Worm (Caenorhabditis elegans): Measurements from ENCODE around the gene eef-1G.

eef-1G gene

DNA sequence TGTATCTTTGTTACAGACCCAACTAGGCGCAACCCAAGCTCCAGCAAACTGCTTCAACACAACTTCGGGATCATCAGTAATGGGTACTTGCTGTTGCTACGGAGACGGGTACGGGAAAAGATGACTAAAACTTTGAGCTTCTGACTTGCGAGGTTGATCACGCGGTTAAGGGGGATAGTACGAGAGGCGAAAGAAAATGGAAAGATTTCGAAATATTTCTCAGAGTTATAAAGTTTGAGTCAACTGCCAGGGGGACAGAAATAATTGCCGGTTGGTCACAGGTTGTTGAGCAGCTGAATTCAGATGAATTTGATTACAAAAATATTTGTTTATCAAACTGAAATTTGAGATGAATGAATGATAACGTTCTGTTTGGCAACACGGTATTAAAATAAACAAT lies 39.9 kb upstream of the eef-1G start:
- TF ChIP-seq mec-3 (tag; optimal IDR thresholded peaks at IDR 0.05; ENCODE audit: borderline replicate concordance) (no peak), sox-4 (tag; optimal IDR thresholded peaks at IDR 0.05) (no peak), ceh-45 (GFP tag; IDR thresholded peaks at IDR 0.05) (no peak), T23F11.4 (GFP tag; optimal IDR thresholded peaks at IDR 0.05) (no peak), fkh-6 (tag; optimal IDR thresholded peaks at IDR 0.05) (no peak), hlh-15 (tag; optimal IDR thresholded peaks at IDR 0.05) (no peak), ceh-30 (tag; optimal IDR thresholded peaks at IDR 0.05) (no peak), ceh-24 (tag; optimal IDR thresholded peaks at IDR 0.05) (no peak), zip-5 (tag; optimal IDR thresholded peaks at IDR 0.05) (no peak), fax-1 (tag; optimal IDR thresholded peaks at IDR 0.05) (no peak), pag-3 (tag; optimal IDR thresholded peaks at IDR 0.05; ENCODE audit: borderline replicate concordance) (no peak)

DNA sequence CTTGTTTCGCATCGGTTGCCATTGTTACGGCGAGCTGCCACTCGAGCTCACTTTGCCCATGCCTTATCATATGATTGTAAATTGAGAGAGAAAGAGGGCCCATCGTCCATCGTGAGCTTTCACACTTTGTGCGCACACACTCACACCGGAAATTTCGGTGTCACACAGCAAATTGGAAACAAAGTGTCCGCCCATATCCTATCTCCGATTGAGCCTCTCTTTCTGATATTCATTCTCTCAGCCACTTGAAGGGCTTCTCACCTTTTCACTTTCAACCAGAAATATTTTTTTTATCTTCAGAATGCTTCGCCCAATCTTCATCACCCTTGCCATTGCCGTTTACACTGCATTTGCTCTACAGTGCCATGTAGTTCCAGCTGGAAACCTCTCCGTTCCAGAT lies 36.0 kb upstream of the eef-1G start, which contains the start of gene F58B4.3:
F58B4.3 (plus strand) TSS at position 301 of the 400 bp plus-strand sequence.
- no peak for TF ChIP-seq unc-55 (GFP tag; optimal IDR thresholded peaks at IDR 0.05)

DNA sequence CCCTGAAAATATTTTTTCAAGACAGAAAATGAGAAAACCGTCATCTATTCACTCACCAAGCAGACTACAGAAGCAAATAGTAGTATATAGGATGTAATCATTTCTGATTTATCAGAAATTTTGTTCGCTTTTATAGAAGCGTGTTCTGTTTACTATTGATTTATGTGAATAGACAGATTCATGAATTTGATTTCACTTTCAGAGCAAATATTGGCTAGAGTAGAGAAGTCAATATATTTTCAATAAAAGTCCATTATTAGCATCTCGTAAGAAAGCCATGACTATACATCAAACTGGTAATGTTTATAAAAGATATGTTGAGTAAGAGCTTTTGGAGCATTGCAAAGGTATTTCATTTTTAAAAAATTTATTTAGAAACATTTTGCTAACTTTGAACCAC lies 34.3 kb upstream of the eef-1G start, which contains the start of gene scvp-1:
scvp-1 (minus strand) TSS at position 101 of the 400 bp plus-strand sequence.
- TF ChIP-seq ceh-19 (GFP tag; optimal IDR thresholded peaks at IDR 0.05) (no peak), ets-4 (tag; optimal IDR thresholded peaks at IDR 0.05) (no peak), pat-9 (tag; optimal IDR thresholded peaks at IDR 0.05) (no peak), fax-1 (tag; optimal IDR thresholded peaks at IDR 0.05) (no peak), hlh-30 (tag; optimal IDR thresholded peaks at IDR 0.05; ENCODE audit: insufficient read depth) (no peak), eyg-1 (tag; optimal IDR thresholded peaks at IDR 0.05) (no peak), pax-1 (tag; optimal IDR thresholded peaks at IDR 0.05) (no peak), K09A11.1 (tag; optimal IDR thresholded peaks at IDR 0.05; ENCODE audit: insufficient read depth) (no peak), hlh-13 (GFP tag; optimal IDR thresholded peaks at IDR 0.05) (no peak), Y22D7AL.16 (tag; optimal IDR thresholded peaks at IDR 0.05) (no peak), elt-4 (tag; optimal IDR thresholded peaks at IDR 0.05) (no peak)

DNA sequence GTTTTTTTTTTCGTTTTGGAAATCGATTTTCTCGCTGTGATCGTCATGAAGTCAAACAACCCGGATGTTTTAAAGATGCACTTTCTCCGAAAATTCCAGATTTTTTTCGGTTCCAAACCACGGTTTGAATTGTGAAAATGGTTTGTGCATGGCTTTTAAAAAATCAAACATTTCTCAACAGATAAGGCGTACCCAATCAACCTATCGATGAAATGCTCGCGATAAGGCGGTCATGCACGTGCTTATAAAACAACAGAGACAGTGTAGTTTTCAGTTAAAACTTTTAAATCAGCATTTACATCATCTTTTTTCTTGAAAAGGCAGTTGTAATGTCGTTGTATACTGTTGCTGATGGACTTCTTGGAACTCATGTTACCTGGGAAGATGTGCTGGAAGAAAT lies 33.1 kb upstream of the eef-1G start, which contains the start of gene F58B4.5:
F58B4.5 (plus strand) TSS at position 283 of the 400 bp plus-strand sequence.
- TF ChIP-seq elt-2 (tag; optimal IDR thresholded peaks at IDR 0.05) (peak; percentile 63), syd-9 (tag; optimal IDR thresholded peaks at IDR 0.05) (no peak)

DNA sequence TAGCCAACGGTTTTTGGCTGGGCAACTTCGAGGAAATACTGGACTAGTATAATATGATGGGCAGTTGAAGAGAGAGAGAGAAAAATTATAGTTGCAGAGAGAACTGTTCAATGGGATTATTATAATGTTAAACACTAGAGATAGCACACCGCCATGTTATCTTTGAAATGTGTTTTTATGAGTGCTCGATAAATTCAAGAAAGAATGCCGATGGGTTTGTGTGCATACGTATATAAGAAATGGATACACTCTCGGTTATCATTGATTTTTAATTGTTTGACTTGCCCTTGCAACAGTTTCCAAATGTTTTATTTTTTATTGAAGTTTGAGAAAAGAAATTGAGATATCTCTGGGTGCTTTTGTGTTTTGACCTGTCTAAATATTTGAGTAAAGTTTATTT lies 28.8 kb upstream of the eef-1G start, which contains the start of gene F17C11.12:
F17C11.12 (minus strand) TSS at position 240 of the 400 bp plus-strand sequence.
- TF ChIP-seq elt-2 (tag; optimal IDR thresholded peaks at IDR 0.05) (peak; percentile 44), nhr-11 (tag; optimal IDR thresholded peaks at IDR 0.05) (no peak)

DNA sequence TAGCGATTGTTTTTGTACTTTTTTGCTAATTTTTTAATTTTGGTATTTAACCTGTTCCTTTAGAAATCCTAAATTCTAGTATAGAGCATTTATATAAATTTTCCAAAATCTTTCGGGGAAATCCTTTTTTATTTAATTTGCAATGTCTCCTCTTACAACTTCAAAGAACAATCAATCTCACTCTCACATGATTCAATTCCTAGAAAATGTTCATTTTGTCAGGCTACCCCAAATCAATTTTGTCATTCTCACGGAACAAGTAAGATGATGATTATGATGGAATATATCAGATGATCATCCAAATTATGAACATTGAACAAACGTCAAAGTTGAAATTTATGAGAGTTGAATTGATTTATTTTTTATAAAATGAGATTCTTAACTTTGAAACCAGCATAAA lies 28.2 kb upstream of the eef-1G start:
- TF ChIP-seq ceh-34 (tag; optimal IDR thresholded peaks at IDR 0.05) (no peak), pha-4 (tag; optimal IDR thresholded peaks at IDR 0.05) (no peak), hlh-6 (tag; optimal IDR thresholded peaks at IDR 0.05) (no peak), T23F11.4 (GFP tag; optimal IDR thresholded peaks at IDR 0.05) (no peak), dve-1 (tag; optimal IDR thresholded peaks at IDR 0.05) (no peak), nfya-1 (tag; optimal IDR thresholded peaks at IDR 0.05) (no peak)

DNA sequence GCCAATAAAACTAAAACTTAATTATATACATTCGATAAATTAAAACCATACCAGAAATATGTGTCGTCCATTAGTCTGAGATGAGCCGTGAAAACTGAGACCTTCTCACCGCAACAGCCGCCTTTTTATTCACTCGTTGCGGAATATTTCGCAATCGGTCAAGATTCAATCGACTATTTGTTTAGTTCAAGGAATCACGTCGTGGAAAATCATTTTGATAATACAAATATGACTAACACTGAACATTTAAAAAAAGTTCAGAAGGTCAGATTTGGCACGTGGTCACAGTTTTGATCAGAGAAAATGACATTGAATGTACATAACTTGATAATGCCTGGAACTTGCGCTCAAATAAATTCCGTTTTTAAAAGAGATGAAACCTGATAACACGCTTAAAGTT lies 26.8 kb upstream of the eef-1G start, which contains the start of gene F17C11.11:
F17C11.11 (minus strand) TSS at position 79 of the 400 bp plus-strand sequence.
- TF ChIP-seq ceh-6 (GFP tag; optimal IDR thresholded peaks at IDR 0.05) (no peak), ahr-1 (tag; optimal IDR thresholded peaks at IDR 0.05) (no peak), fkh-10 (GFP tag; optimal IDR thresholded peaks at IDR 0.05) (no peak), pros-1 (tag; optimal IDR thresholded peaks at IDR 0.05) (no peak), lin-11 (tag; optimal IDR thresholded peaks at IDR 0.05) (no peak), K09A11.1 (tag; optimal IDR thresholded peaks at IDR 0.05; ENCODE audit: insufficient read depth) (no peak), pax-1 (tag; optimal IDR thresholded peaks at IDR 0.05) (no peak), tbx-2 (tag; optimal IDR thresholded peaks at IDR 0.05) (no peak), fax-1 (tag; optimal IDR thresholded peaks at IDR 0.05) (no peak), ceh-24 (tag; optimal IDR thresholded peaks at IDR 0.05) (no peak), pag-3 (tag; optimal IDR thresholded peaks at IDR 0.05; ENCODE audit: borderline replicate concordance) (no peak), tbx-7 (tag; optimal IDR thresholded peaks at IDR 0.05) (no peak), hlh-8 (tag; optimal IDR thresholded peaks at IDR 0.05) (no peak), hlh-15 (tag; optimal IDR thresholded peaks at IDR 0.05) (no peak), ceh-31 (tag; optimal IDR thresholded peaks at IDR 0.05) (no peak), gmeb-2 (tag; optimal IDR thresholded peaks at IDR 0.05) (no peak), C38D4.7 (GFP tag; optimal IDR thresholded peaks at IDR 0.05) (no peak), T23F11.4 (GFP tag; optimal IDR thresholded peaks at IDR 0.05) (no peak)

Data from whole organism, late embryonic.